Worm (Caenorhabditis elegans): ENCODE data around the gene grd-14.

The grd-14 gene

DNA sequence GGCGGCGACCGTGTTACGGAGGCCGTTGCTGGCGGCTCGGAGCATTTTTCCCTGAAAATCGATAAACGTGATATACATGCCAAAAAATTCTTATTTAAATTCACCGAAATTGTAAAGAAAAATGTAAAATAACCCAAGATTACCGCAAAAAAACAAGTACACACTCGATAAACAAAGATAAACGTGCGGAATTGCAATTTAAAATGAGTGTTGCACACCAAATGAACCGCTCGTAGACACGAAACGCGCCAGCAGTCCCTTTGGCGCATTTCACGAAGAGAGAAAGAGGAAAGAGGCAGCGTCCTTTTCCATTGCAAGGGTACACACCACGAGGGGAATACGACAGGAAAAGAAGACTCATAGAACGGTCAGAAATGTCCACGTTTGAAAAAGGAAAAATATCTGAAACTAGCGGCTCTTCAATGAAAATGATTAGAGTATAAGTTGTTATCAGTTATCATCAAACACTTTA lies 46.2 kb downstream of the grd-14 start, which contains the start of gene sdha-1 (continued):
- TF ChIP-seq spr-3 (GFP tag; optimal IDR thresholded peaks at IDR 0.05): no peak
- peak in 1 of 2 experiments; percentile 56 for TF ChIP-seq daf-16 (GFP tag; optimal IDR thresholded peaks at IDR 0.05)
- peak; percentile 93 for TF ChIP-seq daf-16 (tag; optimal IDR thresholded peaks at IDR 0.05)
- no peak for TF ChIP-seq Y105C5A.15 (GFP tag; IDR thresholded peaks at IDR 0.05)
- peak in 1 of 2 experiments; percentile 75 for TF ChIP-seq unc-62 (GFP tag; optimal IDR thresholded peaks at IDR 0.05 in 1 of 2)
- TF ChIP-seq unc-62 (tag; optimal IDR thresholded peaks at IDR 0.05): no peak
- TF ChIP-seq mdl-1 (tag; optimal IDR thresholded peaks at IDR 0.05): peak; percentile 45 to 96
- peak; percentile 70 for TF ChIP-seq ztf-7 (tag; optimal IDR thresholded peaks at IDR 0.05)
- peak; percentile 69 for TF ChIP-seq T20F7.1 (GFP tag; optimal IDR thresholded peaks at IDR 0.05)
- peak; percentile 64; the same call in 1 of the 2 replicates for TF ChIP-seq saeg-2 (GFP tag; IDR thresholded peaks at IDR 0.05)
- TF ChIP-seq lin-13 (GFP tag; optimal IDR thresholded peaks at IDR 0.05): peak; percentile 86
- no peak for TF ChIP-seq ceh-62 (tag; optimal IDR thresholded peaks at IDR 0.05)
- no peak for TF ChIP-seq cey-2 (tag; optimal IDR thresholded peaks at IDR 0.05; ENCODE audit: borderline replicate concordance, insufficient read depth)
- TF ChIP-seq vab-7 (GFP tag; IDR thresholded peaks at IDR 0.05): no peak
- TF ChIP-seq nhr-111 (GFP tag; optimal IDR thresholded peaks at IDR 0.05): no peak
- TF ChIP-seq hlh-30 (tag; optimal IDR thresholded peaks at IDR 0.05; ENCODE audit: insufficient read depth): peak; percentile 94
- TF ChIP-seq ceh-20 (GFP tag; IDR thresholded peaks at IDR 0.05): peak; percentile 64; the same call in 1 of the 2 replicates

DNA sequence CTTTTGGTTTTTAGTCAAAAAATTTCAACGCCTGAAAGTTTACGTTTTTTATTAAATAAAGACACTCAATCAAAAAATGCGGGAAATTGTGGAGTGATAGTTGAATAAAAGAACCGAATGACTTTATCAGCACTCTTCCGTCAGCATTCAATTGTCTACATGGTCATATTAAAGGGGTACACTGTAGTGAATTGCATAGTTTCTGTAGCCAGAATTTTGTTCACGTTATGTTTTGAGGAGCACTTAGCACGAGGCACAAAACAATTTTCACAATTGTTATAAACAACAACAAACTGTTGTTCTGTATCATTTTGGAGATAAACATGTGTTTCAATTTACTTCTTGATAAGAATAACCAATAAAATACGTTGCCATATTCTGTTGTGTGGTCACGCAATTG lies 49.2 kb downstream of the grd-14 start, which contains the start of gene D2021.4:
TSS of gene D2021.4 (minus strand) at position 48 of the 400 bp plus-strand sequence.
- TF ChIP-seq egl-27 (tag; optimal IDR thresholded peaks at IDR 0.05) (no peak), nhr-77 (tag; optimal IDR thresholded peaks at IDR 0.05) (peak; percentile 50), dmd-8 (GFP tag; IDR thresholded peaks at IDR 0.05) (no peak), mep-1 (tag; optimal IDR thresholded peaks at IDR 0.05) (peak; percentile 13), spr-3 (GFP tag; optimal IDR thresholded peaks at IDR 0.05) (no peak), nhr-76 (tag; optimal IDR thresholded peaks at IDR 0.05) (no peak), arid-1 (GFP tag; conservative IDR thresholded peaks at IDR 0.05) (no peak), tag-97 (GFP tag; IDR thresholded peaks at IDR 0.05) (no peak), dve-1 (tag; optimal IDR thresholded peaks at IDR 0.05; ENCODE audit: insufficient read depth) (peak; percentile 55), egl-43 (GFP tag; IDR thresholded peaks at IDR 0.05) (no peak), ces-1 (GFP tag; optimal IDR thresholded peaks at IDR 0.05) (no peak), ceh-32 (tag; optimal IDR thresholded peaks at IDR 0.05; ENCODE audit: poor library complexity) (no peak), Y5F2A.4 (GFP tag; optimal IDR thresholded peaks at IDR 0.05) (no peak), nhr-102 (tag; optimal IDR thresholded peaks at IDR 0.05) (peak; percentile 27), nhr-28 (tag; optimal IDR thresholded peaks at IDR 0.05) (peak; percentile 41), ceh-20 (GFP tag; IDR thresholded peaks at IDR 0.05) (no peak), ztf-7 (tag; optimal IDR thresholded peaks at IDR 0.05) (peak; percentile 22), T20F7.1 (GFP tag; optimal IDR thresholded peaks at IDR 0.05) (peak; percentile 4), nhr-42 (GFP tag; IDR thresholded peaks at IDR 0.05) (no peak), hlh-11 (tag; optimal IDR thresholded peaks at IDR 0.05) (peak; percentile 71), dmd-6 (GFP tag; IDR thresholded peaks at IDR 0.05) (peak; percentile 67), hif-1 (tag; optimal IDR thresholded peaks at IDR 0.05) (peak in 1 of 2 experiments; percentile 62), hmg-1.1 (GFP tag; IDR thresholded peaks at IDR 0.05) (no peak), hlh-30 (tag; optimal IDR thresholded peaks at IDR 0.05; ENCODE audit: insufficient read depth) (peak; percentile 38), ceh-44 (GFP tag; IDR thresholded peaks at IDR 0.05) (no peak), nhr-25 (tag; optimal IDR thresholded peaks at IDR 0.05; ENCODE audit: borderline replicate concordance, insufficient read depth) (no peak), nhr-111 (GFP tag; optimal IDR thresholded peaks at IDR 0.05) (no peak), daf-16 (GFP tag; optimal IDR thresholded peaks at IDR 0.05) (no peak), daf-16 (tag; optimal IDR thresholded peaks at IDR 0.05) (peak; percentile 98), T26A8.4 (GFP tag; IDR thresholded peaks at IDR 0.05) (no peak), zag-1 (tag; optimal IDR thresholded peaks at IDR 0.05) (no peak), D1046.2 (GFP tag; IDR thresholded peaks at IDR 0.05) (no peak), fkh-10 (GFP tag; optimal IDR thresholded peaks at IDR 0.05) (no peak), ceh-62 (tag; optimal IDR thresholded peaks at IDR 0.05) (no peak), fos-1 (tag; optimal IDR thresholded peaks at IDR 0.05) (no peak), mdl-1 (tag; optimal IDR thresholded peaks at IDR 0.05) (peak in 1 of 2 experiments; percentile 35)
